Fruit fly (Drosophila melanogaster) whole organism, adult: Measurements from ENCODE around the gene Pxn.

Experiments
- cic ChIP-seq: fragments of 200-800 bp; sonication (Bioruptor generic); optimal IDR thresholded peaks from 2 replicates; lab custom pipeline; 2017; ENCODE audit warnings: missing biosample characterization, mild to moderate bottlenecking, missing genetic modification characterization, moderate library complexity
- cnc ChIP-seq, 2 experiments: fragments of >200 bp; optimal IDR thresholded peaks; 2 replicates each; lab custom pipeline; 2017
- pad ChIP-seq: fragments of 200-800 bp; sonication (Bioruptor generic); optimal IDR thresholded peaks from 3 replicates; lab custom pipeline; 2017; ENCODE audit warnings: missing biosample characterization, missing genetic modification characterization, mild to moderate bottlenecking, moderate library complexity, missing genetic modification reagents
- tj ChIP-seq: fragments of 200-800 bp; sonication (Bioruptor generic); optimal IDR thresholded peaks from 3 replicates; lab custom pipeline; 2017; ENCODE audit warnings: missing biosample characterization, mild to moderate bottlenecking, missing genetic modification characterization, moderate library complexity
- toe ChIP-seq: fragments of 200-800 bp; sonication (Bioruptor generic); optimal IDR thresholded peaks from 2 replicates; lab custom pipeline; 2016; ENCODE audit warnings: missing biosample characterization, missing genetic modification characterization

DNA sequence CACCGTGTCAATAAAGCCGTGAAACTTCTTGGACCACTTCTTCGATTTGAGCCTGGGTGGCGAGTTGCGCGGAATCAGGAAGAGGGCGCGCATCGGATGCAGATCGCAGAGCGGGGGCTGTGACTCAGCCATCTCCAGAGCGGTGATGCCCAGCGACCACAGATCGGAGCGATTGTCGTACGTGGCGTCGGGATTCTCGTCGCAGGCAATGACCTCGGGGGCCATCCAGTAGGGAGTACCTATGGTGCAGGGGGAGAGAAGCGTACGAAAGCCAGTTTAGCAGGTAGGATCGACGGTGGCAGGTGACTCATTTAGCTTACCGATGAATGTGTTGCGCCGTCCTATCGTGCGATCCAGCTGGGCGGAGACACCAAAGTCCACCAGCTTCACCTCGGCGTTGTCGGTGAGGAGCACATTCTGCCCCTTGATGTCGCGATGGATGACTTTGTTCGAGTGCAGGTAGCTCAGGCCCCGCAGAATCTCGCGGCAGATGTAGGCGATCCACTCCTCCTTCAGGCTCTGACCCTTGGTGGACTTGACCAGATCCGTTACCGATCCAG, 62.7 kb downstream of the Pxn start:
- TF ChIP-seq cic (no peak), toe (GFP tag; lab: Kevin White, UChicago) (no peak), pad (GFP tag; lab: Kevin White, UChicago) (no peak), tj (GFP tag; lab: Kevin White, UChicago) (no peak), cnc (optimal IDR thresholded peaks at IDR 0.05; lab: Kevin White, UChicago) (no peak)
